Worm (Caenorhabditis elegans) whole organism, L4/young adult: ENCODE data around the gene F38B6.2.

ENCODE experiments used
- W03F9.2 ChIP-seq: fragments of 150-350 bp; optimal IDR thresholded peaks from 2 replicates; lab custom pipeline; 2014; ENCODE audit warnings: missing biosample characterization, missing genetic modification characterization
- dao-5 ChIP-seq: sonication (generic microtip); optimal IDR thresholded peaks from 2 replicates; lab custom pipeline; 2016; ENCODE audit warnings: missing genotype, missing genetic modification characterization, moderate library complexity, missing compliant biosample characterization
- him-1 ChIP-seq: sonication (generic microtip); optimal IDR thresholded peaks from 2 replicates; lab custom pipeline; 2016; ENCODE audit warnings: missing genotype, missing genetic modification reagents, missing genetic modification characterization, missing compliant biosample characterization

The F38B6.2 gene

ce11 chrX:6672519-6672918, 25.8 kb upstream of the F38B6.2 start, which contains the start of gene col-172:
Gene col-172, plus strand, starts transcription at chrX:6672819.
- TF ChIP-seq him-1 (tag; lab: Kevin White, UChicago) (no peak), dao-5 (no peak), W03F9.2 (no peak)

- no peak for TF ChIP-seq dao-5
- TF ChIP-seq W03F9.2 = no peak
- no peak for TF ChIP-seq him-1 (tag; lab: Kevin White, UChicago)
These were observed 23.9 kb upstream of the F38B6.2 start, which contains the start of gene F38B6.4 for ce11 chrX:6674333-6674919. Gene F38B6.4, plus strand, starts transcription at chrX:6674869.

ce11 chrX:6682683-6683082, 15.7 kb upstream of the F38B6.2 start, which contains the start of gene F38B6.8:
Gene F38B6.8, minus strand, starts transcription at chrX:6682783.
- TF ChIP-seq W03F9.2 = no peak
- TF ChIP-seq him-1 (tag; lab: Kevin White, UChicago) = no peak
- TF ChIP-seq dao-5 = no peak

ce11 chrX:6687345-6687744, 11.0 kb upstream of the F38B6.2 start:
- TF ChIP-seq W03F9.2 (no peak), dao-5 (no peak), him-1 (tag; lab: Kevin White, UChicago) (no peak)

ce11 chrX:6687756-6688155, 10.6 kb upstream of the F38B6.2 start:
- TF ChIP-seq dao-5 = no peak
- no peak for TF ChIP-seq him-1 (tag; lab: Kevin White, UChicago)
- no peak for TF ChIP-seq W03F9.2

ce11 chrX:6688953-6689562, 9.3 kb upstream of the F38B6.2 start:
- TF ChIP-seq dao-5 = no peak
- TF ChIP-seq him-1 (tag; lab: Kevin White, UChicago) = no peak
- no peak for TF ChIP-seq W03F9.2

ce11 chrX:6689985-6690384, 8.3 kb upstream of the F38B6.2 start, which contains the start of gene F38B6.6:
Gene F38B6.6, minus strand, starts transcription at chrX:6690085.
- no peak for TF ChIP-seq him-1 (tag; lab: Kevin White, UChicago)

ce11 chrX:6691653-6692052, 6.7 kb upstream of the F38B6.2 start:
- TF ChIP-seq dao-5 (no peak), him-1 (tag; lab: Kevin White, UChicago) (no peak), W03F9.2 (no peak)

ce11 chrX:6692896-6693295, 5.4 kb upstream of the F38B6.2 start:
- TF ChIP-seq W03F9.2 (no peak), dao-5 (no peak), him-1 (tag; lab: Kevin White, UChicago) (no peak)

ce11 chrX:6693331-6693730, 5.0 kb upstream of the F38B6.2 start, which contains the start of gene F38B6.3:
Gene F38B6.3, plus strand, starts transcription at chrX:6693631.
- no peak for TF ChIP-seq dao-5
- no peak for TF ChIP-seq W03F9.2
- no peak for TF ChIP-seq him-1 (tag; lab: Kevin White, UChicago)

ce11 chrX:6702249-6702648, 3.9 kb downstream of the F38B6.2 start, which contains the start of gene acr-2:
Gene acr-2, plus strand, starts transcription at chrX:6702549.
- TF ChIP-seq dao-5 (no peak), him-1 (tag; lab: Kevin White, UChicago) (no peak), W03F9.2 (no peak)

ce11 chrX:6705156-6705555, 6.8 kb downstream of the F38B6.2 start:
- TF ChIP-seq dao-5 (no peak), W03F9.2 (no peak), him-1 (tag; lab: Kevin White, UChicago) (no peak)

ce11 chrX:6709238-6709637, 10.9 kb downstream of the F38B6.2 start, which contains the start of gene acr-3:
Gene acr-3, plus strand, starts transcription at chrX:6709538.
- TF ChIP-seq dao-5 (no peak), W03F9.2 (no peak), him-1 (tag; lab: Kevin White, UChicago) (no peak)

ce11 chrX:6713277-6713676, 14.9 kb downstream of the F38B6.2 start, which contains the start of gene nas-11:
Gene nas-11, plus strand, starts transcription at chrX:6713577.
- TF ChIP-seq him-1 (tag; lab: Kevin White, UChicago) (no peak), dao-5 (no peak), W03F9.2 (no peak)

- TF ChIP-seq dao-5 (no peak), W03F9.2 (no peak), him-1 (tag; lab: Kevin White, UChicago) (no peak)
These were observed 20.3 kb downstream of the F38B6.2 start, which contains the start of gene smf-2 for ce11 chrX:6718595-6718994. Gene smf-2, minus strand, starts transcription at chrX:6718695.
